Fruit fly (Drosophila melanogaster) Kc167 (cell line): ENCODE data around the gene CG6000.

ENCODE experiments used
- Myc ChIP-seq: fragments of >200 bp; optimal IDR thresholded peaks from 2 replicates; lab custom pipeline; 2017; ENCODE audit warnings: missing external identifiers
- Sin3A ChIP-seq: fragments of >200 bp; optimal IDR thresholded peaks from 2 replicates; lab custom pipeline; 2018; ENCODE audit warnings: missing external identifiers
- h ChIP-seq: fragments of >200 bp; optimal IDR thresholded peaks from 3 replicates; lab custom pipeline; 2018; ENCODE audit warnings: missing external identifiers
- insv ChIP-seq: fragments of >200 bp; optimal IDR thresholded peaks from 3 replicates; lab custom pipeline; 2018; ENCODE audit warnings: missing external identifiers
- psq ChIP-seq: fragments of >200 bp; optimal IDR thresholded peaks from 2 replicates; lab custom pipeline; 2017; ENCODE audit warnings: missing external identifiers
- ttk ChIP-seq: sonication (Bioruptor generic); optimal IDR thresholded peaks from 2 replicates; lab custom pipeline; 2017; ENCODE audit warnings: missing external identifiers

The CG6000 gene

DNA sequence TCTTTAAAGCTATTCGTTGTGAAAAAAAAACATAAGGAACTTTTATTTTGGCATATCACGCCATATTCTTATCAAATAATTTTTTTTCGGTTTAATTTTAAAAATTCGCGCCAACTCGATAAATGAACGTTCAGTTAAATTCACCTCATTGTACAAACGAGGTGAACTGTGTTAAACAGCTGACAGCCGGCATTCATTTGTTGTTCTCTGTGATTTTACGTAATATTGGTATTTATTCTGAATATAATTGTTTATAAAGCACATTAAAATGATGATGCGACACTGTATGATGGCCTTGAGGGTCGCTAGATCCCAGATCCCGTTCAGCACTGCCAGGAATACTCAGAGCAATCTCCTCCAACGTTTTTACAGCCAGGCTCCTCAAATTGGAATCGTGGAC lies at the start of gene CG6000:
Gene CG6000, plus strand, starts transcription at position 165 of the 400 bp plus-strand sequence.
- no peak for TF ChIP-seq Sin3A (lab: Kevin White, UChicago)
- TF ChIP-seq psq (lab: Kevin White, UChicago), result no peak
- no peak for TF ChIP-seq h (lab: Kevin White, UChicago)
- TF ChIP-seq ttk, result no peak
- no peak for TF ChIP-seq insv (lab: Kevin White, UChicago)
- TF ChIP-seq Myc (lab: Kevin White, UChicago), result no peak

DNA sequence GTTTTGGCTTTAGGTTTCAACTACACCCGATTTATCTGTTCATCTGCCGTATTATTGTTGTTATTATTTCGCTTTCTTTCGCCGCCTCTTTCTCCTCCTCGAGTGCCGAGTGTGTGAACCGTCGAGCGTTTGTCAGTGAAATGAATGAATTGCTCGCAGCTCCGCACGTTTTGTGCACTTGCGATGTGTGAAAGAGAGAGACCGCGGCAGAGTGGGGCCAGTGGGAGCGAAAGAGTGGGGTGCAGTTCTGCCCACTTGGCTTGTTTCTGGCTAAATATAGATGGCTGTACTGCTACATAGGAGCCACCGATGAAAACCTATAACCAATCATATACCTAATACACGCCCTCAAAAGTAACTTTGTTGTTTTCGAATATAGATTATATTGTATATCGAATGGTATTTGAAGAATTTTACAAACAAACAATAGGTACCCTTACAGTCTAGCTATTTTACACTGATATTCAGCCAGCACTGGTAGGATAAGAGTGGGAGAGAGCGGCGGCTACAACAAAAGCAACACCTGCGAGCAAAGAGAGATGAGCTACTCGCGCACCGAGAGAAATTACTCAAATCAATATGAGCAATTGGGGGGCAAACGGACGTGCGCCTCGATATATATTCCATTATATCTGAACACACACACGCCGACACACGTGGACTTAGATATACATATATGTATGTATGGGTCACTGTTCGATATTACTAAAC lies 47.6 kb upstream of the CG6000 start:
- TF ChIP-seq Myc (lab: Kevin White, UChicago), result no peak
- no peak for TF ChIP-seq psq (lab: Kevin White, UChicago)
- no peak for TF ChIP-seq h (lab: Kevin White, UChicago)
- TF ChIP-seq Sin3A (lab: Kevin White, UChicago), result no peak
- TF ChIP-seq ttk, result no peak
- TF ChIP-seq insv (lab: Kevin White, UChicago), result no peak

DNA sequence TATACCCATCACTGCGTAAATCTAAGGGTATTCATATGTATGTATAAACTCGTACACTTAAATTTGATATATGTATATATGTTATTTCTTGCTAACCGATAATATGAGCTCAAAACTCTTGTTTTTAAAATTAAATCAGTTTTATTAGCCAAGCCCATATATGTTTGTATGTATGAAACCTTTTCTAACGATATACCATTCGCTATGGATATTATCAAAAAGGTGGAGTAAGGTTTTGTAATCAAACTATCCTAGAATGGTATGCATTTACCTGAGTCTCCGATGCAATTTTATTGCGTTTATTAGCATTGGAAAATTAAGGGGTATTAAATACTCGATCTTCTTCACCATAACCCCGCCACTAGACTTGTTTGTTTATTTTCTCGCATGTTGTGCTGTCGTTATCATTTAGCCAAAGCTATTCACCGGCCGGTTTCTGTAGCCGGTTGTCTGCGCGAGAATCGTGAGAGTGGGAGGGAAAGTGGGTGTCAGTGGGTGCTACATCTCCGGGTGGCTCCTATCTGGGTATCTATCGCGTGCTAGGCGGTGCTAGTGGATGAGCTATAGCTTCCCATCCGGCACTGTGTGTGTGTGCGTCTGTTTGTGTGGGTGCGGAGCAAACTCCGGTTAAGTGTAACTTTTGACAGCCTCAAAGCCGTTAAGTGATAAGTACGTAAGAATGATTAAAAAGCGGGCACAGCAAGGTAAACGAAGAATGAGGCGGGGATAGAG lies 46.2 kb upstream of the CG6000 start:
- TF ChIP-seq Sin3A (lab: Kevin White, UChicago), result no peak
- no peak for TF ChIP-seq psq (lab: Kevin White, UChicago)
- TF ChIP-seq Myc (lab: Kevin White, UChicago), result no peak
- no peak for TF ChIP-seq ttk
- no peak for TF ChIP-seq insv (lab: Kevin White, UChicago)
- no peak for TF ChIP-seq h (lab: Kevin White, UChicago)

DNA sequence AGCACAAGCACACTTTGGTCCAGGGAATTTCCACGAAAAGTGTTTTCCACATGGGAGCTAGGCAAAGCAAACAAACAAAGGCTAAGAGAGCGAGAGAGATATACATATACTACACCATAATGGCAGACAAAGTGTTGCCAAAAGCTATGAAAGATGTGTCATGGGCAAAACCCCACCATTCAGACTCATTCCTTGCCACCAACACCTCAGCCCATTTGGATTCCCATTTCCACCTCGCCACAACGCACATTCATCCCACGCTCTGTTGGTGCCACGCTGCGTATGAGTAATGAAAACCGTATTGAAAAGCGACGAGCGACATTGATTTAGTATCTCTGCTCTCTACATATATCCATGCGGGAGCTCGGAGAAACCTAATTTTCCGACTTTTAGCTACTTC lies 45.3 kb upstream of the CG6000 start:
- TF ChIP-seq Sin3A (lab: Kevin White, UChicago), result no peak
- no peak for TF ChIP-seq h (lab: Kevin White, UChicago)
- no peak for TF ChIP-seq insv (lab: Kevin White, UChicago)
- TF ChIP-seq ttk, result no peak
- TF ChIP-seq psq (lab: Kevin White, UChicago), result no peak
- TF ChIP-seq Myc (lab: Kevin White, UChicago), result no peak

DNA sequence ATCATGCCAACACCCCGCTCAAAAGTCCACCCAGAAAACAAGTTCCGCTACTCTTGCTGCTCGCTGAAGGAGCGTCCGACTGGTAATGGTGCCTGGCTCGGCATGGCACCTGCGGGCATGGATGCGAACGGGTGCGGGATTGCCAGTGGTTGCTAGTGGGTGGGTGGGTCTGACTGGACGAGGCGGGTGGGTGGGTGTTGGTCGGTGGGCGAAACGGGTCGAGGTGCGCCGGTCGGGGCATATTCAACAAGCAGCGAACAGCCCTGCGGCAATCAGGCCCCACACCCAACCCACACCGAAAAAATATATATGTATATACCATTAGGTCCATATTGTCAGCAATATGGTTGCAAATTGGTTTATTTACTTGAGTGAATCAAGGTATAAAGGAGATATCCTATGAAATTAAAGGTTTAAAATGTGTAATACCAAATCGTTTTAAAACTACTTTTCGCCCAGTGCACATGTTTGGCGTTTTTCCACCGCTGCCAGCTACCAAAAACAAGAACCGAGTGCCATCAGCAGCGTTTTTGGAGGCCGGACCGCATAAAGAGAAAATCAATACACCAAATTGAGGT lies 43.5 kb upstream of the CG6000 start:
- TF ChIP-seq insv (lab: Kevin White, UChicago) (no peak), h (lab: Kevin White, UChicago) (no peak), ttk (no peak), Myc (lab: Kevin White, UChicago) (no peak), psq (lab: Kevin White, UChicago) (no peak)

DNA sequence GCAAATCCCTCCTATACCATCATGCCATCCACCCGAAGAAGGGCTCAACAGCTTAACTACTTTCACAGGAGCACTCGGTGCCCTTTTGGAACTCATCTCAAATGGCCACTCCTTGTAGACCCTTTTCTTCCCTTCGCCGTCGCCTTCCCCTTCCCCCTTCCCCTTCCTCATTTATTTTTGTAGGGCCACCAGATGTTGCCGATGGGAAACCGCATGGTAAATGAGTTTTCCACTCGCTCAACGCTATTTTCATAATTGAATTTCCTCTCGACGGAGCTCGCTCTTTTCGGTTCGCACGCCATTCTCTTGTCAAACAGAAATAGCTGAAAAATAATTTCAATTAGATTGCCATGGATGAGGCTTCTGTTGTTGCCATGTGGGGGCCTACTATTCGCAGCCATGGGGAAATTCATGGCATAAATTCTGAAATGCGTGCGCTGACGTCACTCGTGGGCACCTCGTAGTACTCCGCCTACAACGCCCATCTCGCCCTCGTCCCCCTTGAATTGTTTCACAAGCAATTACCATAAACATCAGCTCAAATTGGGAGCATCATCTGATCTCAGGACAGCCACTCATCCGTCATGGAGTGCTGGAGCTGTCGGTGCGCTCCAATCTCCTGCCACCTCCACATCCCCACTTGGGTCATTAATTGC lies 42.0 kb upstream of the CG6000 start:
- TF ChIP-seq Myc (lab: Kevin White, UChicago) (no peak), psq (lab: Kevin White, UChicago) (no peak), ttk (no peak), insv (lab: Kevin White, UChicago) (no peak), Sin3A (lab: Kevin White, UChicago) (no peak), h (lab: Kevin White, UChicago) (no peak)

DNA sequence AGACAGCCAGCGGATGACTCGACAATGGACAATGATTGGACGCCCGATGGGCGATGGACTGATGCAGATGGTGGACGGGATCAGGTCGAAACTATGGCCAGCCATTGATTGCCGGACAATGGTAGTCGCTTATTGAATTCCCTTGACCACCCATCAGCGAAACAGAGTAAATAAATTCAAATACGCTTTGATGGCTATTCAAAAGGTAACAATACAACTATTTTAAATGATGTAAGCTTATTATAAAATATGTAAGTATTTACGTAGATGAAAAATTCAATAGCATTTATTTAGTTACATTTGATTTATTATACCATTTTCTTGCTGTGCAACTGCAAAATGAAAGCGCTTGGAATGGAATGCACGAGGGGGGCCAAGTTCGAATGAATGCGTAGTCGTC lies 39.6 kb upstream of the CG6000 start:
- no peak for TF ChIP-seq psq (lab: Kevin White, UChicago)
- no peak for TF ChIP-seq Myc (lab: Kevin White, UChicago)
- TF ChIP-seq Sin3A (lab: Kevin White, UChicago), result no peak
- TF ChIP-seq ttk, result no peak
- TF ChIP-seq h (lab: Kevin White, UChicago), result no peak

DNA sequence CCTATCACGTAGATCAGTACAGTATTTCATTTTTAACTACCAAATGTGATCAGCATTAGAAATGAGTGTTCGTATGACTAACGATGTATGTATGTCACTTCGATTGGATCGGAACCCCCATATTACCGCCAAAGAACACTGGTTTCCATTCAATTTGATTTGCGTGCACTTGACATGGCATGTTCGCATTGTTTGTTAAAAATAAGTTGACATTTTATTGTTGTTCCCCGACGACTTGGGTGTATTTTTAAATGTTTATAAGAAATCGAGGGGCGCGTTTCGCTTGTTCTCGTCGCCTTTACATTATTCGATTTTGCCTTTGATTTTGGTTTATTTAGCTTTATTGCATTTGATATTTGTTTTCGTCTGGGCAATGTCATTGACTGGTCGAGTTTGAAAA lies 38.7 kb upstream of the CG6000 start:
- TF ChIP-seq ttk (no peak), h (lab: Kevin White, UChicago) (no peak), Myc (lab: Kevin White, UChicago) (no peak), Sin3A (lab: Kevin White, UChicago) (no peak), psq (lab: Kevin White, UChicago) (no peak), insv (lab: Kevin White, UChicago) (no peak)

DNA sequence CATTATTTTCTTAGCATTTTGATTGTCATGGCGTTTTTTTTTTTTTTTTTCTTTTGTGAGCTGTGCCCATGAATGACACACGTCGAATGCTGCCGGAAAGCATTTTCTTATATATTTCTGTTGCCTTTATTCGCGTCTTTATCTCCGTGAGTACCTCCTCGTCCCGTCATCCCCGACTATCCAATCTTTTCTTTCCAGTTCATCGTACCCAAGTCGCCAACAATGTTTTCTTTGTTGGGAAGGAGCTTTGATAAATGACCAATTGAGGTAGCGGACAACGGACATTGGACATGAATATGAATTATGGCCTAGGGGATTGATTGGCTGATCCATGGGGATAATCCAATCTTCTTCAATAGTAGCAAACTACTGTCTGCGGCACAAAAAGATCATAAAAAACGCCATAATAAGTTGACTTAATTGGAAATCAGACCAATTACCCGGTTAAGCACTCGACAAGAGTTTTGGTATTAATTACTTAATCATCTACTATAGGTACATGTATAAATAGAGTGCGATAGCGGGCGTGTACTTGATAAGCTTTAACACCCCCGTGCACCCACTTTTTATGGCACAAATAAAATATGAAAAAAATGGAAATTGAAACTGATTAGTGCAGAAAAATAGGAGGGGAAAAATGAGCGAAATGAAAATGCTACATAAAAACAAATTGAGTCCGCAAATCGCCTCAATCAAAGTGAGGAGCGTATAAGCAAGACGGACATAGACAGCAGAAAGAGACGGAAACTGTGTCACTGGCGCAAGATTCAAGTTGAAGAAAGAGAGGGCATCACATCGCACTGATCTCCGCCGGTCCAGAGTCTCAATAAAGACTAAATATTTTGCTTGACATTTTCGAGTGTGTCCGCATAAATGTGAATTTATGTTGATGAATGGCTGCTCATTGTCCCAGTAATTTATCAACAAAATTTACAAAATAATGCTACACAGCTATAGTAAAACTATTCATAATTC lies 38.0 kb upstream of the CG6000 start:
- no peak for TF ChIP-seq Myc (lab: Kevin White, UChicago)
- no peak for TF ChIP-seq h (lab: Kevin White, UChicago)
- TF ChIP-seq Sin3A (lab: Kevin White, UChicago), result no peak
- TF ChIP-seq ttk, result no peak
- TF ChIP-seq psq (lab: Kevin White, UChicago), result no peak
- TF ChIP-seq insv (lab: Kevin White, UChicago), result no peak

DNA sequence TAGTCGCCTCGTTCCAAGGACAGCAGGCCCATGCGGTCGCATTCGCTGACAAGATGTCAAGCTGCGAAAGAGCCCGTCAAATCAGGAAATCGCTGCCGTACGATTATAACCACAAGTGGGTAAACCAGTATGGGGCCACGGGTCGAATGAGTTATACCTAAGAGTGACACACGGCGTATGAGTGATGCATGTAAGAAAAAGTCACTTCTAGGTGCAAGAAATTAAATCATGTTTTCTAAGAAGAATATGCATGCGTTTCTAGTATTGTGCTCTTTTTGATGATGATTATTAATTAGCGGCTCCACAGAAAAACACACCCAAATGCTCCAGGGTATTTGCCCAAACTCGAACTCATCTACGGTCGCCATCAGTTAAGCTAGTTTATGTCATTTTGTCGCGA lies 36.5 kb upstream of the CG6000 start:
- no peak for TF ChIP-seq h (lab: Kevin White, UChicago)
- no peak for TF ChIP-seq ttk
- TF ChIP-seq psq (lab: Kevin White, UChicago), result no peak
- TF ChIP-seq insv (lab: Kevin White, UChicago), result no peak
- TF ChIP-seq Sin3A (lab: Kevin White, UChicago), result no peak
- TF ChIP-seq Myc (lab: Kevin White, UChicago), result no peak
